Worm (Caenorhabditis elegans) whole organism, early embryonic: ENCODE results near the gene Y55B1AR.4.

Source experiments
- ama-1 ChIP-seq: fragments of 150-350 bp; optimal IDR thresholded peaks from 2 replicates; lab custom pipeline; 2014
- ceh-36 ChIP-seq: sonication (generic microtip); optimal IDR thresholded peaks from 2 replicates; lab custom pipeline; 2016; ENCODE audit warnings: missing genetic modification characterization, inconsistent platforms, missing compliant biosample characterization
- ets-7 ChIP-seq: sonication (generic microtip); optimal IDR thresholded peaks from 2 replicates; lab custom pipeline; 2016; ENCODE audit warnings: missing genotype, missing genetic modification characterization, missing compliant biosample characterization
- flt-1 ChIP-seq: fragments of 200-800 bp; sonication (Bioruptor generic); IDR thresholded peaks from 2 replicates; pipeline ENCODE4 v1.3.6; 2022; ENCODE audit warnings: missing genetic modification characterization, missing compliant biosample characterization
- hmbx-1 ChIP-seq: sonication (generic microtip); optimal IDR thresholded peaks from 2 replicates; lab custom pipeline; 2016; ENCODE audit warnings: mild to moderate bottlenecking, missing genetic modification characterization, missing compliant biosample characterization
- hmg-4 ChIP-seq: fragments of 200-800 bp; sonication (Bioruptor generic); optimal IDR thresholded peaks from 2 replicates; lab custom pipeline; 2018; ENCODE audit warnings: mild to moderate bottlenecking, missing genetic modification characterization, missing compliant biosample characterization
- hnd-1 ChIP-seq: sonication (generic microtip); optimal IDR thresholded peaks from 2 replicates; lab custom pipeline; 2016; ENCODE audit warnings: missing genetic modification characterization, missing compliant biosample characterization
- pes-1 ChIP-seq: fragments of 200-800 bp; sonication (Bioruptor generic); IDR thresholded peaks from 2 replicates; pipeline ENCODE4 v1.3.6; 2022; ENCODE audit warnings: missing genetic modification reagents, missing genetic modification characterization, missing compliant biosample characterization
- scrt-1 ChIP-seq: fragments of 200-800 bp; sonication (Bioruptor generic); IDR thresholded peaks from 2 replicates; pipeline ENCODE4 v1.3.6; 2022; ENCODE audit warnings: missing genetic modification characterization, missing compliant biosample characterization
- sea-1 ChIP-seq: fragments of 200-800 bp; sonication (Bioruptor generic); conservative IDR thresholded peaks from 2 replicates; pipeline ENCODE4 v1.3.6; 2022; ENCODE audit warnings: missing genetic modification characterization, missing compliant biosample characterization
- tbx-11 ChIP-seq: fragments of 200-800 bp; sonication (Bioruptor generic); IDR thresholded peaks from 2 replicates; pipeline ENCODE4 v1.3.6; 2022; ENCODE audit warnings: missing genetic modification characterization, missing compliant biosample characterization
- tbx-37 ChIP-seq: fragments of 200-800 bp; sonication (Bioruptor generic); conservative IDR thresholded peaks from 2 replicates; pipeline ENCODE4 v1.3.6; 2022; ENCODE audit warnings: missing genetic modification reagents, missing genetic modification characterization, missing compliant biosample characterization
- tra-4 ChIP-seq: sonication (generic microtip); optimal IDR thresholded peaks from 2 replicates; lab custom pipeline; 2017; ENCODE audit warnings: missing genetic modification characterization, missing compliant biosample characterization

DNA sequence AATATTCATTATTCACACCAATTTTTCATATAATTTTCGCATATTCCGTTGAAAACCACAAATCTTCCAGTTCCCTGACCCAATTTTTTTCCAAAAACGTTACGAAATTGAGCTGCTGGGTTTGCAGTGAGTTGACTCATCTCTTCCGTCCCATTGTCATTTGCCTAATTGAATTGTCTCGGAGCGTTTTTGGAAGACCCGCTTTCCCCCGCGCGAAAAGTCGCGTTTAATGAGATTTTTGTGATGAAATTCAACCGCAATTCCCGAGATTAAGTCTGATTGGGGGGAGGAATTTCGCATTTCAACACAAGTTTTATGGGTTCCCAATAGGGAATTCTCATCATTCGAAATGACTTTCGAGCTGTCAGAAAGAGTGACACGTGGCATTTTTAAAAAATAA lies 6.6 kb upstream of the Y55B1AR.4 start:
- TF ChIP-seq ets-7 (tag; lab: Kevin White, UChicago) (no peak), ama-1 (no peak), hmbx-1 (no peak), flt-1 (GFP tag; lab: Robert Waterston, UW) (no peak), tbx-11 (GFP tag; lab: Robert Waterston, UW) (no peak), tra-4 (tag; lab: Kevin White, UChicago) (no peak), sea-1 (no peak), hmg-4 (no peak), scrt-1 (no peak), pes-1 (no peak), ceh-36 (tag; lab: Kevin White, UChicago) (no peak), tbx-37 (no peak), hnd-1 (no peak)
